Worm (Caenorhabditis elegans): ENCODE data around the gene Y97E10AR.3.

The Y97E10AR.3 gene

ce11 chrV:8025259-8025658, 17.9 kb upstream of the Y97E10AR.3 start (continued):
- TF ChIP-seq ztf-4 (tag; optimal IDR thresholded peaks at IDR 0.05) (no peak), nhr-237 (tag; optimal IDR thresholded peaks at IDR 0.05) (no peak), snpc-4 (tag; optimal IDR thresholded peaks at IDR 0.05) (no peak), F13H6.1 (tag; optimal IDR thresholded peaks at IDR 0.05) (no peak), ceh-82 (tag; optimal IDR thresholded peaks at IDR 0.05) (no peak), mdl-1 (tag; optimal IDR thresholded peaks at IDR 0.05) (peak in 1 of 2 experiments; percentile 8), ama-1 (optimal IDR thresholded peaks at IDR 0.05) (no peak), ztf-11 (tag; optimal IDR thresholded peaks at IDR 0.05) (no peak), ceh-16 (tag; optimal IDR thresholded peaks at IDR 0.05) (no peak), mab-5 (tag; optimal IDR thresholded peaks at IDR 0.05) (no peak), sem-4 (tag; optimal IDR thresholded peaks at IDR 0.05) (no peak), nhr-77 (tag; optimal IDR thresholded peaks at IDR 0.05) (no peak), nhr-21 (tag; optimal IDR thresholded peaks at IDR 0.05) (peak; percentile 42)

- TF ChIP-seq R02D3.7 (tag; optimal IDR thresholded peaks at IDR 0.05) (peak; percentile 62), fos-1 (tag; optimal IDR thresholded peaks at IDR 0.05) (peak; percentile 0), lsy-2 (tag; optimal IDR thresholded peaks at IDR 0.05) (peak in 1 of 2 experiments; percentile 88), dmd-4 (tag; optimal IDR thresholded peaks at IDR 0.05) (no peak)
Observed at ce11 chrV:8024752-8025151, 17.4 kb upstream of the Y97E10AR.3 start, which contains the start of gene F43H9.3. TSS of gene F43H9.3 (minus strand) at chrV:8024940.

ce11 chrV:8022040-8022439, 14.7 kb upstream of the Y97E10AR.3 start, which contains the start of gene ech-3:
TSS of gene ech-3 (plus strand) at chrV:8022217.
- TF ChIP-seq F13H6.1 (tag; optimal IDR thresholded peaks at IDR 0.05) (no peak), dmd-4 (tag; optimal IDR thresholded peaks at IDR 0.05) (no peak), lin-39 (tag; optimal IDR thresholded peaks at IDR 0.05) (no peak), ztf-11 (tag; optimal IDR thresholded peaks at IDR 0.05) (no peak)

- no peak for TF ChIP-seq mdl-1 (tag; optimal IDR thresholded peaks at IDR 0.05)
- peak; percentile 5 for TF ChIP-seq sma-9 (GFP tag; optimal IDR thresholded peaks at IDR 0.05)
- no peak for TF ChIP-seq sma-9 (tag; optimal IDR thresholded peaks at IDR 0.05)
- TF ChIP-seq fos-1 (tag; optimal IDR thresholded peaks at IDR 0.05), result peak; percentile 50
Observed at ce11 chrV:8019783-8020182, 12.5 kb upstream of the Y97E10AR.3 start.

- no peak for TF ChIP-seq aly-2 (tag; optimal IDR thresholded peaks at IDR 0.05)
- no peak for TF ChIP-seq unc-62 (GFP tag; optimal IDR thresholded peaks at IDR 0.05)
- peak; percentile 62 for TF ChIP-seq fos-1 (tag; optimal IDR thresholded peaks at IDR 0.05)
Observed at ce11 chrV:8018919-8019318, 11.6 kb upstream of the Y97E10AR.3 start.

- TF ChIP-seq elt-3 (tag; optimal IDR thresholded peaks at IDR 0.05), result no peak
- TF ChIP-seq sem-4 (tag; optimal IDR thresholded peaks at IDR 0.05), result no peak
- no peak for TF ChIP-seq mab-5 (tag; optimal IDR thresholded peaks at IDR 0.05)
- TF ChIP-seq unc-62 (GFP tag; optimal IDR thresholded peaks at IDR 0.05), result no peak
- TF ChIP-seq fos-1 (tag; optimal IDR thresholded peaks at IDR 0.05), result peak; percentile 97
- TF ChIP-seq nhr-21 (tag; optimal IDR thresholded peaks at IDR 0.05), result no peak
- TF ChIP-seq dmd-4 (tag; optimal IDR thresholded peaks at IDR 0.05), result no peak
- peak; percentile 11 for TF ChIP-seq gmeb-1 (tag; optimal IDR thresholded peaks at IDR 0.05)
- TF ChIP-seq ztf-4 (tag; optimal IDR thresholded peaks at IDR 0.05), result no peak
- no peak for TF ChIP-seq blmp-1 (tag; optimal IDR thresholded peaks at IDR 0.05; ENCODE audit: insufficient read depth)
- TF ChIP-seq sma-9 (GFP tag; optimal IDR thresholded peaks at IDR 0.05), result peak; percentile 49
- TF ChIP-seq sma-9 (tag; optimal IDR thresholded peaks at IDR 0.05), result no peak
- no peak for TF ChIP-seq R02D3.7 (tag; optimal IDR thresholded peaks at IDR 0.05)
- TF ChIP-seq Y55F3AM.14 (GFP tag; optimal IDR thresholded peaks at IDR 0.05), result no peak
- no peak for TF ChIP-seq lin-13 (GFP tag; optimal IDR thresholded peaks at IDR 0.05)
- TF ChIP-seq nhr-25 (tag; optimal IDR thresholded peaks at IDR 0.05), result no peak
- TF ChIP-seq ama-1 (optimal IDR thresholded peaks at IDR 0.05), result no peak
Observed at ce11 chrV:8017924-8018323, 10.6 kb upstream of the Y97E10AR.3 start.

ce11 chrV:8016928-8017327, 9.6 kb upstream of the Y97E10AR.3 start, which contains the start of gene sptl-2:
TSS of gene sptl-2 (plus strand) at chrV:8017207.
- TF ChIP-seq snpc-4 (tag; optimal IDR thresholded peaks at IDR 0.05) (no peak), ZK546.5 (tag; optimal IDR thresholded peaks at IDR 0.05) (no peak), fos-1 (tag; optimal IDR thresholded peaks at IDR 0.05) (peak; percentile 79), sma-9 (GFP tag; optimal IDR thresholded peaks at IDR 0.05) (peak; percentile 16), sma-9 (tag; optimal IDR thresholded peaks at IDR 0.05) (no peak), peb-1 (tag; optimal IDR thresholded peaks at IDR 0.05) (no peak), unc-62 (GFP tag; optimal IDR thresholded peaks at IDR 0.05) (no peak), Y55F3AM.14 (GFP tag; optimal IDR thresholded peaks at IDR 0.05) (no peak), aly-2 (tag; optimal IDR thresholded peaks at IDR 0.05) (no peak), skn-1 (tag; optimal IDR thresholded peaks at IDR 0.05) (no peak)
